Fruit fly (Drosophila melanogaster) whole organism, embryonic: ENCODE results near the gene Pfas.

Experiments
- eyg ChIP-seq: fragments of 200-800 bp; sonication (Bioruptor generic); optimal IDR thresholded peaks from 3 replicates; lab custom pipeline; 2016; ENCODE audit warnings: missing biosample characterization, missing genetic modification characterization
- onecut ChIP-seq: fragments of 200-800 bp; sonication (Bioruptor generic); IDR thresholded peaks from 2 replicates; pipeline ENCODE4 v1.3.6; 2022; ENCODE audit warnings: missing biosample characterization, missing genetic modification characterization
- ssp ChIP-seq: fragments of 200-800 bp; sonication (Bioruptor generic); IDR thresholded peaks from 2 replicates; pipeline ENCODE4 v1.3.6; 2022; ENCODE audit warnings: missing biosample characterization, missing genetic modification characterization

DNA sequence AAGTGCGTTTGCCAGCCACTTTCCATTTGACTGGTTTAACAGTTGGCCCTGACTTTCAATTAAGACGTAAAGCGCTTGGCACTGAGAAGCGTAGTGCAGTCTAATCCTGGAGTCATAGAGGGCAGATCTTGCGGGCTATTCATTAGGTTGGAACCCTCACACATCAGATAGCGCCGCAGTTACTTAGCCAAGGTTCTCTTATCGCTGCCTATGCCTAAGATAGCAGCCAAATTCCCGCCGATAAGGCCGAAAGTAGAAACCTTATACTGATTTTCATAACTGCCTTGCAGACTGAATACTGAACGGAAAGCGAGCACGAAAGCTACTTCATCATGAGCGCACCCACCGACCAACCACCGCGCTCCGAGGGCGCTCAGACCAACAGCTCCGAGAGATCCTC is 26.3 kb upstream of the Pfas start:
- TF ChIP-seq onecut (no peak), eyg (GFP tag; lab: Kevin White, UChicago) (no peak), ssp (GFP tag; lab: Robert Waterston, UW) (no peak)
